Worm (Caenorhabditis elegans) whole organism, L2 larva: ENCODE data around the gene Y57E12B.4.

Experiments
- R02D3.7 ChIP-seq: fragments of 150-350 bp; optimal IDR thresholded peaks from 2 replicates; lab custom pipeline; 2014; ENCODE audit warnings: missing biosample characterization, missing genetic modification characterization
- Y55F3AM.14 ChIP-seq: fragments of 200-800 bp; sonication (Bioruptor generic); optimal IDR thresholded peaks from 2 replicates; lab custom pipeline; 2018; ENCODE audit warnings: mild to moderate bottlenecking, missing genetic modification characterization, missing compliant biosample characterization
- ZK546.5 ChIP-seq: sonication (generic microtip); optimal IDR thresholded peaks from 2 replicates; lab custom pipeline; 2017; ENCODE audit warnings: missing biosample characterization, missing genetic modification characterization
- alr-1 ChIP-seq: fragments of 150-350 bp; optimal IDR thresholded peaks from 2 replicates; lab custom pipeline; 2014; ENCODE audit warnings: missing biosample characterization, missing genetic modification characterization
- ama-1 ChIP-seq: fragments of 150-350 bp; optimal IDR thresholded peaks from 2 replicates; lab custom pipeline; 2018; ENCODE audit warnings: inconsistent platforms
- ceh-16 ChIP-seq: fragments of 150-350 bp; optimal IDR thresholded peaks from 2 replicates; lab custom pipeline; 2014; ENCODE audit warnings: missing biosample characterization, missing genetic modification characterization
- ceh-82 ChIP-seq: fragments of 150-350 bp; optimal IDR thresholded peaks from 2 replicates; lab custom pipeline; 2014; ENCODE audit warnings: missing biosample characterization, missing genetic modification characterization
- crh-2 ChIP-seq: sonication (generic microtip); optimal IDR thresholded peaks from 2 replicates; lab custom pipeline; 2017; ENCODE audit warnings: missing biosample characterization, missing genetic modification characterization
- dmd-4 ChIP-seq: sonication (generic microtip); optimal IDR thresholded peaks from 2 replicates; lab custom pipeline; 2017; ENCODE audit warnings: missing biosample characterization, missing genetic modification characterization
- egl-27 ChIP-seq: sonication (generic microtip); optimal IDR thresholded peaks from 3 replicates; lab custom pipeline; 2017; ENCODE audit warnings: missing biosample characterization, missing genetic modification reagents, missing genetic modification characterization
- fos-1 ChIP-seq: fragments of 150-350 bp; optimal IDR thresholded peaks from 2 replicates; lab custom pipeline; 2014; ENCODE audit warnings: missing biosample characterization, missing genetic modification characterization
- gmeb-1 ChIP-seq: fragments of 150-350 bp; optimal IDR thresholded peaks from 2 replicates; lab custom pipeline; 2014; ENCODE audit warnings: missing biosample characterization, missing genetic modification characterization
- lin-11 ChIP-seq: fragments of 150-350 bp; sonication (generic microtip); optimal IDR thresholded peaks from 2 replicates; lab custom pipeline; 2014; ENCODE audit warnings: missing biosample characterization, missing genetic modification characterization, inconsistent platforms, mixed read lengths
- lin-39 ChIP-seq: fragments of 150-350 bp; optimal IDR thresholded peaks from 2 replicates; lab custom pipeline; 2014; ENCODE audit warnings: missing biosample characterization, missing genetic modification reagents, missing genetic modification characterization
- mdl-1 ChIP-seq, 2 experiments: fragments of 150-350 bp in 1 of 2; sonication (generic microtip) in 1 of 2; optimal IDR thresholded peaks; 2 replicates each; lab custom pipeline; 2017; ENCODE audit warnings: missing biosample characterization in 2 of 2, missing genetic modification characterization in 2 of 2
- nhr-10 ChIP-seq: sonication (generic microtip); optimal IDR thresholded peaks from 2 replicates; lab custom pipeline; 2017; ENCODE audit warnings: missing biosample characterization, missing genetic modification characterization
- nhr-11 ChIP-seq: fragments of 150-350 bp; optimal IDR thresholded peaks from 2 replicates; lab custom pipeline; 2014; ENCODE audit warnings: missing biosample characterization, missing genetic modification characterization
- nhr-12 ChIP-seq: fragments of 150-350 bp; optimal IDR thresholded peaks from 2 replicates; lab custom pipeline; 2014; ENCODE audit warnings: missing biosample characterization, missing genetic modification characterization
- nhr-129 ChIP-seq: fragments of 150-350 bp; optimal IDR thresholded peaks from 2 replicates; lab custom pipeline; 2014; ENCODE audit warnings: missing biosample characterization, missing genetic modification characterization
- nhr-21 ChIP-seq: fragments of 150-350 bp; optimal IDR thresholded peaks from 2 replicates; lab custom pipeline; 2014; ENCODE audit warnings: missing biosample characterization, missing genetic modification characterization
- nhr-23 ChIP-seq: fragments of 150-350 bp; optimal IDR thresholded peaks from 2 replicates; lab custom pipeline; 2014; ENCODE audit warnings: missing biosample characterization, missing genetic modification reagents, missing genetic modification characterization
- nhr-237 ChIP-seq: fragments of 150-350 bp; optimal IDR thresholded peaks from 2 replicates; lab custom pipeline; 2014; ENCODE audit warnings: missing biosample characterization, missing genetic modification characterization
- nhr-6 ChIP-seq: fragments of 150-350 bp; optimal IDR thresholded peaks from 2 replicates; lab custom pipeline; 2014; ENCODE audit warnings: missing biosample characterization, missing genetic modification characterization
- nhr-77 ChIP-seq: fragments of 150-350 bp; optimal IDR thresholded peaks from 2 replicates; lab custom pipeline; 2014; ENCODE audit warnings: missing biosample characterization, missing genetic modification characterization
- peb-1 ChIP-seq: fragments of 150-350 bp; optimal IDR thresholded peaks from 2 replicates; lab custom pipeline; 2014; ENCODE audit warnings: missing biosample characterization, missing genetic modification characterization
- skn-1 ChIP-seq: sonication (generic microtip); optimal IDR thresholded peaks from 2 replicates; lab custom pipeline; 2017; ENCODE audit warnings: missing biosample characterization, missing genetic modification characterization
- sma-3 ChIP-seq: sonication (generic microtip); optimal IDR thresholded peaks from 2 replicates; lab custom pipeline; 2016; ENCODE audit warnings: missing genetic modification reagents, missing genetic modification characterization, missing compliant biosample characterization
- snpc-4 ChIP-seq: fragments of 150-350 bp; optimal IDR thresholded peaks from 2 replicates; lab custom pipeline; 2014; ENCODE audit warnings: missing biosample characterization, missing genetic modification characterization
- unc-39 ChIP-seq: fragments of 150-350 bp; optimal IDR thresholded peaks from 2 replicates; lab custom pipeline; 2014; ENCODE audit warnings: missing biosample characterization, missing genetic modification characterization
- unc-55 ChIP-seq: fragments of 150-350 bp; sonication (generic microtip); optimal IDR thresholded peaks from 3 replicates; lab custom pipeline; 2014; ENCODE audit warnings: missing biosample characterization, missing genetic modification reagents, missing genetic modification characterization
- unc-62 ChIP-seq: fragments of 150-350 bp; optimal IDR thresholded peaks from 2 replicates; lab custom pipeline; 2014; ENCODE audit warnings: missing biosample characterization, missing genetic modification reagents, missing genetic modification characterization
- zag-1 ChIP-seq: fragments of 150-350 bp; optimal IDR thresholded peaks from 2 replicates; lab custom pipeline; 2014; ENCODE audit warnings: missing biosample characterization, missing genetic modification characterization
- ztf-11 ChIP-seq: sonication (generic microtip); optimal IDR thresholded peaks from 2 replicates; lab custom pipeline; 2017; ENCODE audit warnings: missing biosample characterization, missing genetic modification characterization

Y57E12B.4 gene

DNA sequence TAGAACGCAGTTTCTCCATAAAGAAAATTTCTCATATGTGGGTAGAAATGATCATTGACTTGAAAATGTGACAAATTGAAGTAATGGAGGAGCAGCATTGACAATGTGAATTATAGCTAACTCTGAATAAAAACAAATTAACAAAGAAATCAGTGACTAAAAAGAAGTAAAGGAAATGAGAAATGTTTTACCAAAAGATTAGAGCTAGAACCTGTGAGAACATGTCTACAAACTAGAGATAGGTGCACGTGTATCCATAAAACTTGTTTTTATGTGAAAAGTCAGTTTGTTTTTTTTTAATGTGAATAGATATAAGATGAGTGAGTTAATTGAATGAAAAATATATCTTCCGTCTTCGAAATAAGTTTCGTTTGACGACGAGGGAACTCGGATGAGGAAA lies 31.7 kb upstream of the Y57E12B.4 start, which contains the start of gene sre-12:
sre-12 (minus strand) TSS at position 101 of the 400 bp plus-strand sequence.
- TF ChIP-seq crh-2 (no peak), nhr-77 (no peak), dmd-4 (tag; lab: Kevin White, UChicago) (no peak), gmeb-1 (tag; lab: Kevin White, UChicago) (no peak), zag-1 (tag; lab: Kevin White, UChicago) (no peak), unc-39 (tag; lab: Kevin White, UChicago) (no peak), fos-1 (no peak), ceh-16 (tag; lab: Kevin White, UChicago) (no peak), nhr-10 (tag; lab: Kevin White, UChicago) (no peak), ama-1 (lab: Kevin White, UChicago) (no peak), nhr-12 (no peak), alr-1 (no peak), nhr-11 (tag; lab: Kevin White, UChicago) (no peak)

ce11 chrV:6976047-6976446 lies 28.7 kb upstream of the Y57E12B.4 start, which contains the start of gene srx-16:
Gene srx-16, plus strand, starts transcription at chrV:6976347.
- TF ChIP-seq dmd-4 (tag; lab: Kevin White, UChicago) (no peak), snpc-4 (tag; lab: Kevin White, UChicago) (no peak), nhr-77 (no peak), R02D3.7 (tag; lab: Kevin White, UChicago) (no peak), ceh-16 (tag; lab: Kevin White, UChicago) (no peak)

ce11 chrV:6971567-6971966 lies 24.2 kb upstream of the Y57E12B.4 start, which contains the start of gene srx-59:
Gene srx-59, plus strand, starts transcription at chrV:6971867.
- TF ChIP-seq mdl-1 (tag; optimal IDR thresholded peaks at IDR 0.05; lab: Kevin White, UChicago) (no peak), nhr-6 (tag; lab: Kevin White, UChicago) (no peak), Y55F3AM.14 (GFP tag; lab: Kevin White, UChicago) (no peak), ama-1 (lab: Kevin White, UChicago) (no peak), lin-11 (tag; lab: Kevin White, UChicago) (no peak), unc-62 (no peak), alr-1 (no peak), egl-27 (tag; lab: Kevin White, UChicago) (no peak), skn-1 (tag; lab: Kevin White, UChicago) (no peak), lin-39 (tag; lab: Kevin White, UChicago) (no peak), crh-2 (no peak), ceh-82 (tag; lab: Kevin White, UChicago) (no peak), nhr-237 (no peak), unc-55 (GFP tag; lab: Kevin White, UChicago) (no peak)

ce11 chrV:6969950-6970532 lies 22.7 kb upstream of the Y57E12B.4 start, which contains the start of gene ptr-15:
Gene ptr-15, minus strand, starts transcription at chrV:6970000.
- TF ChIP-seq fos-1, result peak; percentile 10
- no peak for TF ChIP-seq zag-1 (tag; lab: Kevin White, UChicago)
- peak; percentile 30 for TF ChIP-seq peb-1 (tag; lab: Kevin White, UChicago)
- TF ChIP-seq nhr-21 (tag; lab: Kevin White, UChicago), result peak; percentile 24

ce11 chrV:6956237-6956636 lies 8.9 kb upstream of the Y57E12B.4 start, which contains the start of gene mec-1:
Gene mec-1, plus strand, starts transcription at chrV:6956537.
- TF ChIP-seq ZK546.5 (tag; lab: Kevin White, UChicago) (no peak), sma-3 (GFP tag; lab: Kevin White, UChicago) (no peak), zag-1 (tag; lab: Kevin White, UChicago) (no peak), nhr-10 (tag; lab: Kevin White, UChicago) (no peak), nhr-6 (tag; lab: Kevin White, UChicago) (no peak), crh-2 (no peak), nhr-129 (tag; lab: Kevin White, UChicago) (no peak), Y55F3AM.14 (GFP tag; lab: Kevin White, UChicago) (no peak), lin-39 (tag; lab: Kevin White, UChicago) (no peak)

ce11 chrV:6953797-6954196 lies 6.5 kb upstream of the Y57E12B.4 start, which contains the start of gene srg-31:
Gene srg-31, minus strand, starts transcription at chrV:6953897.
- no peak for TF ChIP-seq nhr-21 (tag; lab: Kevin White, UChicago)
- no peak for TF ChIP-seq ceh-16 (tag; lab: Kevin White, UChicago)
- TF ChIP-seq Y55F3AM.14 (GFP tag; lab: Kevin White, UChicago), result no peak
- no peak for TF ChIP-seq ztf-11 (tag; lab: Kevin White, UChicago)
- TF ChIP-seq snpc-4 (tag; lab: Kevin White, UChicago), result no peak
- TF ChIP-seq lin-11 (tag; lab: Kevin White, UChicago), result no peak
- TF ChIP-seq unc-62, result no peak
- no peak for TF ChIP-seq nhr-12
- TF ChIP-seq ama-1 (lab: Kevin White, UChicago), result no peak
- no peak for TF ChIP-seq nhr-23 (tag; lab: Kevin White, UChicago)
